Fruit fly (Drosophila melanogaster) whole organism, embryonic: Measurements from ENCODE around the gene galla-2.

Source experiments
- CG18262 ChIP-seq: fragments of 200-800 bp; optimal IDR thresholded peaks from 3 replicates; lab custom pipeline; 2019; ENCODE audit warnings: missing biosample characterization, mild to moderate bottlenecking, missing genetic modification characterization, moderate library complexity
- CG31388 ChIP-seq: fragments of 200-800 bp; sonication (Bioruptor generic); optimal IDR thresholded peaks from 2 replicates; lab custom pipeline; 2016; ENCODE audit warnings: missing biosample characterization, missing genetic modification characterization
- Fer3 ChIP-seq: fragments of 200-800 bp; sonication (Bioruptor generic); optimal IDR thresholded peaks from 2 replicates; lab custom pipeline; 2018; ENCODE audit warnings: missing biosample characterization, mild to moderate bottlenecking, missing genetic modification characterization, moderate library complexity
- HmgD ChIP-seq: fragments of 200-800 bp; sonication (Bioruptor generic); optimal IDR thresholded peaks from 3 replicates; lab custom pipeline; 2016; ENCODE audit warnings: missing biosample characterization, missing genetic modification characterization
- ttk ChIP-seq: fragments of 200-800 bp; sonication (Bioruptor generic); IDR thresholded peaks from 2 replicates; pipeline ENCODE4 v2.1.2; 2022; ENCODE audit warnings: missing biosample characterization, missing genetic modification characterization

- no peak for TF ChIP-seq CG18262 (tag; lab: Kevin White, UChicago)
- no peak for TF ChIP-seq Fer3
- TF ChIP-seq ttk (GFP tag; lab: Robert Waterston, UW), result no peak
- no peak for TF ChIP-seq HmgD (GFP tag; lab: Kevin White, UChicago)
- TF ChIP-seq CG31388 (GFP tag; lab: Kevin White, UChicago), result no peak
Observed at dm6 chr3L:10853618-10854017, 29.1 kb upstream of the galla-2 start.
